Fruit fly (Drosophila melanogaster): ENCODE data around the gene GstO3.

dm6 chr3L:8513258-8513657 lies 5.4 kb upstream of the GstO3 start:
- TF ChIP-seq CG8478 (optimal IDR thresholded peaks at IDR 0.05) (no peak), CTCF (optimal IDR thresholded peaks at IDR 0.05) (no peak)
